Worm (Caenorhabditis elegans) whole organism, young adult: ENCODE results near the gene abhd-5.1.

Experiments used
- C17E4.6 ChIP-seq: fragments of 200-800 bp; sonication (Bioruptor generic); IDR thresholded peaks from 2 replicates; pipeline ENCODE4 v1.3.6; 2022; ENCODE audit warnings: missing genetic modification reagents, missing genetic modification characterization, missing compliant biosample characterization
- F37B4.10 ChIP-seq: fragments of 200-800 bp; sonication (Bioruptor generic); IDR thresholded peaks from 2 replicates; pipeline ENCODE4 v1.3.6; 2022; ENCODE audit warnings: missing genetic modification characterization, missing compliant biosample characterization
- F49E8.2 ChIP-seq: sonication (generic microtip); optimal IDR thresholded peaks from 3 replicates; lab custom pipeline; 2017; ENCODE audit warnings: missing genetic modification characterization, mild to moderate bottlenecking, missing compliant biosample characterization, antibody characterized with exemption, moderate library complexity; ENCODE audit not compliant: insufficient read depth
- F55B11.4 ChIP-seq: sonication (generic microtip); optimal IDR thresholded peaks from 2 replicates; lab custom pipeline; 2016; ENCODE audit warnings: missing compliant biosample characterization, missing genetic modification characterization, borderline replicate concordance; ENCODE audit not compliant: insufficient read depth
- K12H6.12 ChIP-seq: fragments of 200-800 bp; sonication (Bioruptor generic); optimal IDR thresholded peaks from 2 replicates; lab custom pipeline; 2018; ENCODE audit warnings: mild to moderate bottlenecking, missing genetic modification characterization, missing compliant biosample characterization
- ZK185.1 ChIP-seq: sonication (generic microtip); optimal IDR thresholded peaks from 2 replicates; lab custom pipeline; 2016; ENCODE audit warnings: mild to moderate bottlenecking, missing genetic modification characterization, missing compliant biosample characterization; ENCODE audit not compliant: poor library complexity, severe bottlenecking
- ama-1 ChIP-seq, 3 experiments: fragments of 150-350 bp in 1 of 3; sonication (generic microtip) in 2 of 3; optimal IDR thresholded peaks; 2 replicates each; lab custom pipeline; 2014 to 2018; ENCODE audit warnings: missing biosample characterization in 2 of 3, missing genetic modification characterization in 2 of 3, missing genetic modification reagents in 2 of 3
- dpl-1 ChIP-seq: fragments of 150-350 bp; optimal IDR thresholded peaks from 2 replicates; lab custom pipeline; 2014; ENCODE audit warnings: missing biosample characterization, missing genetic modification reagents, missing genetic modification characterization
- lsl-1 ChIP-seq: fragments of 200-800 bp; sonication (Bioruptor generic); optimal IDR thresholded peaks from 2 replicates; lab custom pipeline; 2018; ENCODE audit warnings: mild to moderate bottlenecking, missing genetic modification characterization, moderate library complexity, missing compliant biosample characterization
- nfyb-1 ChIP-seq: fragments of 200-800 bp; sonication (Bioruptor generic); IDR thresholded peaks from 2 replicates; pipeline ENCODE4 v1.3.6; 2022; ENCODE audit warnings: missing genetic modification reagents, missing genetic modification characterization, missing compliant biosample characterization
- nhr-27 ChIP-seq: fragments of 200-800 bp; sonication (Bioruptor generic); optimal IDR thresholded peaks from 2 replicates; lab custom pipeline; 2018; ENCODE audit warnings: mild to moderate bottlenecking, missing genetic modification characterization, moderate library complexity, missing compliant biosample characterization
- pha-4 ChIP-seq: fragments of 150-350 bp; sonication (generic microtip); optimal IDR thresholded peaks from 2 replicates; lab custom pipeline; 2014; ENCODE audit warnings: missing biosample characterization, missing genetic modification reagents, missing genetic modification characterization
- sea-2 ChIP-seq: fragments of 200-800 bp; sonication (Bioruptor generic); IDR thresholded peaks from 2 replicates; pipeline ENCODE4 v1.3.6; 2022; ENCODE audit warnings: missing genetic modification characterization, missing compliant biosample characterization
- unc-62 ChIP-seq: fragments of 150-350 bp; optimal IDR thresholded peaks from 2 replicates; lab custom pipeline; 2014; ENCODE audit warnings: missing biosample characterization, missing genetic modification reagents, missing genetic modification characterization

ce11 chrV:4823323-4823682 lies 24.1 kb upstream of the abhd-5.1 start, which contains the start of gene adss-1:
- TF ChIP-seq sea-2 (GFP tag; lab: Robert Waterston, UW) (no peak), ZK185.1 (tag; lab: Kevin White, UChicago) (no peak), ama-1 (optimal IDR thresholded peaks at IDR 0.05; lab: Kevin White, UChicago) (no peak), ama-1 (GFP tag; optimal IDR thresholded peaks at IDR 0.05; lab: Kevin White, UChicago) (no peak), F49E8.2 (tag; lab: Kevin White, UChicago) (no peak), F55B11.4 (no peak), unc-62 (GFP tag; lab: Kevin White, UChicago) (no peak), C17E4.6 (GFP tag; lab: Robert Waterston, UW) (no peak), F37B4.10 (GFP tag; lab: Robert Waterston, UW) (no peak), nhr-27 (tag; lab: Kevin White, UChicago) (no peak), dpl-1 (GFP tag; lab: Kevin White, UChicago) (no peak), pha-4 (no peak), lsl-1 (GFP tag; lab: Kevin White, UChicago) (no peak), K12H6.12 (tag; lab: Kevin White, UChicago) (no peak), nfyb-1 (GFP tag; lab: Robert Waterston, UW) (no peak)
